Fruit fly (Drosophila melanogaster): Measurements from ENCODE around the gene CG14072.

- TF ChIP-seq pan (optimal IDR thresholded peaks at IDR 0.05) (no peak), psq (optimal IDR thresholded peaks at IDR 0.05) (no peak), usp (GFP tag; optimal IDR thresholded peaks at IDR 0.05) (no peak), Dll (optimal IDR thresholded peaks at IDR 0.05) (no peak)
Observed at dm6 chr2L:10901685-10902084, 34.8 kb upstream of the CG14072 start, which contains the start of gene CG14070.

Measured in whole organism.